Worm (Caenorhabditis elegans) whole organism, L1 larva: ENCODE results near the gene oac-41.

Experiments used
- Y116A8C.19 ChIP-seq: sonication (generic microtip); optimal IDR thresholded peaks from 2 replicates; lab custom pipeline; 2016; ENCODE audit warnings: missing compliant biosample characterization, missing genetic modification characterization, borderline replicate concordance
- aha-1 ChIP-seq: fragments of 150-350 bp; optimal IDR thresholded peaks from 2 replicates; lab custom pipeline; 2014; ENCODE audit warnings: missing biosample characterization, missing genetic modification characterization
- ceh-63 ChIP-seq: fragments of 200-800 bp; sonication (Bioruptor generic); optimal IDR thresholded peaks from 2 replicates; lab custom pipeline; 2018; ENCODE audit warnings: mild to moderate bottlenecking, missing genetic modification characterization, missing compliant biosample characterization
- efl-1 ChIP-seq, 4 experiments: fragments of 150-350 bp; optimal IDR thresholded peaks in 3 of 4; peaks in 1 of 4; 1 replicate in 1 of 4; 2 replicates in 3 of 4; lab custom pipeline; 2014; ENCODE audit warnings: missing biosample characterization in 2 of 4, missing genetic modification characterization in 2 of 4, missing genetic modification reagents in 2 of 4
- jun-1 ChIP-seq: fragments of 150-350 bp; optimal IDR thresholded peaks from 2 replicates; lab custom pipeline; 2014; ENCODE audit warnings: missing biosample characterization, missing genetic modification reagents, missing genetic modification characterization
- lin-13 ChIP-seq: fragments of 150-350 bp; optimal IDR thresholded peaks from 2 replicates; lab custom pipeline; 2014; ENCODE audit warnings: missing biosample characterization, missing genetic modification reagents, missing genetic modification characterization
- nhr-11 ChIP-seq: fragments of 150-350 bp; optimal IDR thresholded peaks from 2 replicates; lab custom pipeline; 2014; ENCODE audit warnings: missing biosample characterization, missing genetic modification characterization
- nhr-84 ChIP-seq: sonication (generic microtip); optimal IDR thresholded peaks from 2 replicates; lab custom pipeline; 2017; ENCODE audit warnings: missing biosample characterization, missing genetic modification characterization
- pag-3 ChIP-seq: sonication (generic microtip); optimal IDR thresholded peaks from 2 replicates; lab custom pipeline; 2017; ENCODE audit warnings: missing genetic modification characterization, mild to moderate bottlenecking, missing compliant biosample characterization, antibody characterized with exemption, borderline replicate concordance; ENCODE audit not compliant: insufficient read depth
- pqm-1 ChIP-seq: sonication (generic microtip); optimal IDR thresholded peaks from 3 replicates; lab custom pipeline; 2017; ENCODE audit warnings: missing biosample characterization, missing genetic modification characterization
- zag-1 ChIP-seq: fragments of 150-350 bp; optimal IDR thresholded peaks from 2 replicates; lab custom pipeline; 2014; ENCODE audit warnings: missing biosample characterization, missing genetic modification characterization
- ztf-11 ChIP-seq, 2 experiments: sonication (generic microtip); optimal IDR thresholded peaks; 2 replicates each; lab custom pipeline; 2016 to 2017; ENCODE audit warnings: missing genetic modification characterization in 2 of 2, missing biosample characterization in 1 of 2, missing compliant biosample characterization in 1 of 2

DNA sequence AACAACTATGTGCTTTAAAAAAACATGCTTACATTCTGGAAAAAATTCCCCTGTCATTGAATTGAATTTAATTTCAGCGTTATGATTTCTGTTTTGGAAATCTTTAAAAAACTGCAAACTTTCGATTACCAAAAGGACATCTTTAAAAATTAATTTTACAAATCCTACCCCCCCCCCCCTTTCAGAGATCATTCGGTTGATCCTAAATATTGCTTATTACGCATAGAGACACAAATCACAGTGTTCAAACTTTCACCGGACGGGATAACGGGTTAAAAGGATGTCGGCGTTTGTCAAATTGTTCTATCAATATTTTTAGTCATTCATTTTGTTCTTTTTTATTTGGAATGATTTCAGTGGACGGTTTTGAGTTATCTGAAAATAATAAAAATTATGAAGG lies 11.3 kb upstream of the oac-41 start, which contains the start of gene C25E10.4:
- no peak for TF ChIP-seq nhr-11
- TF ChIP-seq Y116A8C.19 (tag; lab: Kevin White, UChicago): no peak
- TF ChIP-seq efl-1 (optimal IDR thresholded peaks at IDR 0.05; lab: Kevin White, UChicago): no peak
- TF ChIP-seq efl-1 (GFP tag; optimal IDR thresholded peaks at IDR 0.05 in 1 of 2; lab: Kevin White, UChicago): peak in 1 of 2 experiments; percentile 43
- no peak for TF ChIP-seq ztf-11 (tag; optimal IDR thresholded peaks at IDR 0.05; lab: Kevin White, UChicago)
- TF ChIP-seq lin-13: no peak
- TF ChIP-seq pqm-1 (tag; lab: Kevin White, UChicago): no peak
- TF ChIP-seq pag-3 (tag; lab: Kevin White, UChicago): no peak
- TF ChIP-seq zag-1: no peak
- no peak for TF ChIP-seq ceh-63 (GFP tag; lab: Kevin White, UChicago)
- TF ChIP-seq aha-1 (tag; lab: Kevin White, UChicago): no peak
- TF ChIP-seq nhr-84 (tag; lab: Kevin White, UChicago): no peak
- TF ChIP-seq jun-1 (tag; lab: Kevin White, UChicago): no peak
